Worm (Caenorhabditis elegans): Measurements from ENCODE around the gene F42C5.3.
"Not testable (repeated sequence)": the region's sequence is repeated elsewhere in the genome, so short reads cannot be mapped to it uniquely, and the experiment has no call there.

The F42C5.3 gene

DNA sequence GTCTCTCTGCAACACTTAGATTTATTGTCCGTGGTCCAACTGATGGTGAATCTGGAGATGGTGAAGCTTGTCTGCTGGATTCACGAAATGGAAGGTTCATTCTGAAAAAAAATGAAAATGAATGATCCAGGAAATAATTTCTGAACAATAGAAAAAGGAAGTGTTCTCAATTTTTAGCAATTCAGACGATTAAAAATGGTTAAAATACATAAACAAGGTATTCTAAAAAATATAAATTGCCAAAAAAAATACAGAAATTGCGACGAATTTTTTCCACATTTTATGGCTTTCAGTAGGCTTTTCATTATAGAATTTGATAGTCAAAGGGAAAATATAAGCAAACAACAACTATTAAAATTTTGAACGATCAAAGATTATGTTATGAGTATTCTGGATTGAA lies 24.2 kb downstream of the F42C5.3 start, which contains the start of gene glb-2:
Gene glb-2, minus strand, starts transcription at position 101 of the 400 bp plus-strand sequence.
- TF ChIP-seq him-1 (tag; optimal IDR thresholded peaks at IDR 0.05), result no peak
- TF ChIP-seq dao-5 (tag; optimal IDR thresholded peaks at IDR 0.05), result no peak

DNA sequence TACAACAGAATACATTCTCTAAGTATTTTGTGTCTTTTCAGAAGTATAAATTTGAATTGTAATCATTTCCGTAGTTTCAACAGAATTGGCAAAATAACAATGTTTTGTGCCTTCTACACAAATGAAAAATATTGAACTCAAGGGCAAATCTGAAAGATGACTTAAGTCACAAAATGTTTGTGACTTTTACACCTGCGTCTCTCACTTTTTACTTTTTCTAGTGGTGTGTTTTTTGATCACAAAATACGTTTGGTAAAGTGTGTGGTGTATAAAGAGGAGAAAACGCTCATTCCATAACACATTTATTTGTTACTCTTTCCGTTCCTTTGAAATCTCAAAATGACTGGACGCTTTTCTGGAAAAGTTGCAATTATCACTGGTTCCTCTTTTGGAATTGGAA lies 26.8 kb downstream of the F42C5.3 start, which contains the start of gene C06E4.3:
Gene C06E4.3, plus strand, starts transcription at position 289 of the 400 bp plus-strand sequence.
- TF ChIP-seq him-1 (tag; optimal IDR thresholded peaks at IDR 0.05) (no peak), dao-5 (tag; optimal IDR thresholded peaks at IDR 0.05) (no peak), W03F9.2 (tag; optimal IDR thresholded peaks at IDR 0.05) (no peak)

DNA sequence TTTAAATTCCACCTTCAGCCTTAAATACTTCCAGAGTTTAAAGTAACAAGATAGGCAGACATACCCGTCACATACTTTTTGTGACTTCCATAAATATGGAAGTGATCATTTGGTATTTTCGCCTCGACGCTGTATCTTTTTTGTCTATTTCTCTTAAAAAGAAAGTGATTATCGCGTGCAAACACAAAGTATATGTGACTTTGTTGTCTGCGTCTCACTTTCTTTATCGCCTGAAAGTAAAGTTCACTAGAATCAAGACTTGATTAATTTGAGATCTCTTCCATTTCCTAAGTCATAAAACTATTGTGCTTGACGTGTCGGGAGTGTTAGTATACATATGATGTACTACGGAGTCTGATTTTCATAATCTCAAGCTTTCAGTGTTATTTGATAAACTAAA lies 29.1 kb downstream of the F42C5.3 start, which contains the start of gene C06E4.6:
Gene C06E4.6, minus strand, starts transcription at position 51 of the 400 bp plus-strand sequence.
- TF ChIP-seq dao-5 (tag; optimal IDR thresholded peaks at IDR 0.05) (no peak), him-1 (tag; optimal IDR thresholded peaks at IDR 0.05) (no peak), W03F9.2 (tag; optimal IDR thresholded peaks at IDR 0.05) (no peak)

DNA sequence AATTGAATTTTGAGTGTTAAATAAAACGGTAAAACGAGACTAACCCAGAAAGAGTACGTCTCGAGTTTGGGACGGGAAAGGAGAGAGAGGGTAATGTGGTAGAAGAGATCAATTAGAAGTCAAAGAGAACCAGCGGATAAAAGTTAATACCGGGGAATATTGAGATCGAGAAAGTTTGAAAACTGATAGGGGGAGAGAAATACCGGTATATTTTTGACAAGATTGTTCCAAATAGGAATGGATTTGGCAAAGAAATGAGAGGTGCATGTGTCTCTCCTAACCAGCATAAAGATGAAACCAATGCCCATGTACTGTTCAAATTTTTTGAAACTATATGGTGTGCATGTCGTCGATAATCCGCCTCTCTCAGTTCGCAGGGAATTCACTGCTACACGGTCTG lies 32.7 kb downstream of the F42C5.3 start, which contains the start of gene C06E4.5:
Gene C06E4.5, plus strand, starts transcription at position 301 of the 400 bp plus-strand sequence.
- not testable (repeated sequence) for TF ChIP-seq W03F9.2, him-1, dao-5 (tag; optimal IDR thresholded peaks at IDR 0.05)

DNA sequence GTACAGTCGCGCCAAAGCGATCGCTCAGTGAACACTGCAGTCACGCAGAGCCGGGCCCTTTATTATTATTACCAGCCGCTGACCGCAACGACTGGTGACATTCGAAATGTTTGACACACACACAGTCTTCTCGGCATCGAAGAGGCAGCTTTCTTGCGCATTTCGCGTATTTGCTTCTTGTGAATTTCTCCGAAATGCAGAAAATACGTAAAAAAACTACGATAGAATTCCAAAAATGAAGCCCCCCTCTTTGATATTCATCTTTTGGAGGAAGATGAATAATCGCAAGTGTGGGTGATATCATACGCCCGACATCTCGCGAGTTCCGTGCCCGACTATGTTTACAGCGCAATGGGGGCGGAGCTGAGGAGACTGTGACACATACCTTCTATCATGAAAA lies 34.1 kb downstream of the F42C5.3 start:
- no peak for TF ChIP-seq dao-5 (tag; optimal IDR thresholded peaks at IDR 0.05)
- no peak for TF ChIP-seq him-1 (tag; optimal IDR thresholded peaks at IDR 0.05)

DNA sequence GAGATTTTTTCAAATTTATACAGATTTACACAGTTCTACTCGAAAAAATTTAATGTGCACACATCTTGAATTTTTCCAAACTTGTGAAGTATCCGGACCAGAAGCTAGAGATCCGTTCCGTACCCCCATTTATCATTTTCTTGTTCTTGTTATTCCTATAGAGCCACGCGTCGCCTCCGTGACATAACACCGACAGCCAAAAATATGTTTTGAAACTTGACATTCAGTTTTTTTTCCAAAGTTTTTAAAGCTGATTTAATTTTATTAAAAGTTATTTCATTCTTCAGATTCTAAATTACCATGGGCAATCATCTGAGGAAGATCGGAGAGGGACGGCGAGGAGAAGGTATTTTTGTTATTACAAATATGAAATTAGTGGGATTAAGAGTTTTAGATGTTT lies 37.2 kb downstream of the F42C5.3 start, which contains the start of gene D2024.18:
Gene D2024.18, plus strand, starts transcription at position 301 of the 400 bp plus-strand sequence.
- TF ChIP-seq dao-5 (tag; optimal IDR thresholded peaks at IDR 0.05) (no peak), him-1 (tag; optimal IDR thresholded peaks at IDR 0.05) (no peak), W03F9.2 (tag; optimal IDR thresholded peaks at IDR 0.05) (no peak)

DNA sequence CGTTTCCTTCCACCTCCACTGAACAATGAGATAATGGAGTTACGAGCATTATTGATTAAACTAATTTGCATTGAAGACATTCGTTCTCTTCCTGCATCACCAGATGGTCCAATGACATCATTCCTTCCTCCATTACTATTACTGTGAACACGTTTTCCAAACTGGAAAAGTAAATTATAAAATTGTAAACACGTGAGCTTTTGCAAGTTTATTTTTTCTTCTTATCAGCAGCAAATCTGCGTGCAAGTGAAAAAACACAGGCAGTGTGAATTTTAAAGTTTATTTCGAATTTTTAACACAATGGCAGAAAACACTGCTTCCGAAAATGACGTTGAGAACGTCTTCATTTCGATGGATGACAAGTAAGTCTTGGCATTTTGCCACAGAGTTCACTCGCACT lies 40.1 kb downstream of the F42C5.3 start, which contains the start of gene D2024.1:
Gene D2024.1, plus strand, starts transcription at position 301 of the 400 bp plus-strand sequence.
- TF ChIP-seq him-1, W03F9.2, dao-5 (tag; optimal IDR thresholded peaks at IDR 0.05): not testable (repeated sequence)

DNA sequence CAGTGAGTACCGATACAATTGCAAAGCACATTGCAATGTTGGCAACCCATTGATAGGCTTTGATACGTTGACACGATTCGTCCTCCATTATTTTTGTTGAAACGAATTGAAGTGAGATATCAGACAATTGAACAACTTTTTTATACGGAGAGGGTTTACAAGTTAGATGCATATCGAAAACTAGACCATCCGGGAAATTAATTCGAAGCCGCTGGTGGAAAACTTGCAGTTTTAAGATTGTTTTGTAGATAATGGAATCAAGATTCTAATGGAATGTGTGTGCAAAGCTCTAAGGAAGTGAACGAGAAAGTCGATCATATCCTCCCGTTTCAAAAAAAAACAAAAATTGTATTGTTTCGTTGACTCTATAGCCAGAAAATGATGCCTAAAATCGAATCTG lies 40.8 kb downstream of the F42C5.3 start, which contains the start of gene col-114:
Gene col-114, minus strand, starts transcription at position 101 of the 400 bp plus-strand sequence.
- no peak for TF ChIP-seq dao-5 (tag; optimal IDR thresholded peaks at IDR 0.05)
- TF ChIP-seq W03F9.2 (tag; optimal IDR thresholded peaks at IDR 0.05), result no peak
- TF ChIP-seq him-1 (tag; optimal IDR thresholded peaks at IDR 0.05), result no peak

DNA sequence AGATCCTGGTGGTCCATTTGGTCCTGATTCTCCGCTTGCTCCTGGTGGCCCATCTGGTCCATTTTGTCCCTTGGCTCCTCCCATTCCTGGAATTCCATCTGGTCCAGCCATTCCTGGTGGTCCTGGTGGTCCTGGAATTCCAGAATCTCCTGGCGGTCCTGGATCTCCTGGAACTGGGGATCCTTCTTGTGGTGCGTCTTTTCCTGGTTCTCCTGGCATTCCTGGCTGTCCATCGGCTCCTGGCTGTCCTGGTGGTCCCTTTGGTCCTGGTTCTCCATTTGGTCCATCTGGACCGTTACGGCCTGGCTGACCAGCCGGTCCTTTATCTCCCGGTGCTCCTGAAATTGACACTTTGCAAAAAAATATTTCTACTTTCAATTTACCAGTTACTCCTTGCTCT lies 41.8 kb downstream of the F42C5.3 start:
- no peak for TF ChIP-seq him-1 (tag; optimal IDR thresholded peaks at IDR 0.05)
- no peak for TF ChIP-seq dao-5 (tag; optimal IDR thresholded peaks at IDR 0.05)
- no peak for TF ChIP-seq W03F9.2 (tag; optimal IDR thresholded peaks at IDR 0.05)

DNA sequence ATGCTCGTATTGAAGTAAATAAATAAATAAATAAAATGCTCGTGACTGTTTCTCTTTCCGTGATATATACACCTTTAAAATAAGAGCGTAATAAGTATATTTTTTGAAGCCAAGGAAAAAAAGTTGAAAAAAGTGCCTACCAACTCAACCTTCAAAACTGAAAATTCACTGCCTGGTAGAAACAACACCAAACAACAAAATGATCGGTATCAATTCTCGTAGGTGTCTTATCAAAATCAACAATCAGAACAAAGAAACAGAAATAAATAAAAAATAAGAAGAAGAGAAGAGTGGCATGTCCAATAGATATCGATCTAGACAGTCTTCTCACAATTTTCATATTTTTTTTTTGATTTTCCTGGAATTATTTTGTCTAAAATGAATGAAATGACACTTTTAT lies 43.5 kb downstream of the F42C5.3 start, which contains the start of gene afmd-1:
Gene afmd-1, plus strand, starts transcription at position 316 of the 400 bp plus-strand sequence.
- TF ChIP-seq dao-5 (tag; optimal IDR thresholded peaks at IDR 0.05) (no peak), W03F9.2 (tag; optimal IDR thresholded peaks at IDR 0.05) (no peak), him-1 (tag; optimal IDR thresholded peaks at IDR 0.05) (no peak)

DNA sequence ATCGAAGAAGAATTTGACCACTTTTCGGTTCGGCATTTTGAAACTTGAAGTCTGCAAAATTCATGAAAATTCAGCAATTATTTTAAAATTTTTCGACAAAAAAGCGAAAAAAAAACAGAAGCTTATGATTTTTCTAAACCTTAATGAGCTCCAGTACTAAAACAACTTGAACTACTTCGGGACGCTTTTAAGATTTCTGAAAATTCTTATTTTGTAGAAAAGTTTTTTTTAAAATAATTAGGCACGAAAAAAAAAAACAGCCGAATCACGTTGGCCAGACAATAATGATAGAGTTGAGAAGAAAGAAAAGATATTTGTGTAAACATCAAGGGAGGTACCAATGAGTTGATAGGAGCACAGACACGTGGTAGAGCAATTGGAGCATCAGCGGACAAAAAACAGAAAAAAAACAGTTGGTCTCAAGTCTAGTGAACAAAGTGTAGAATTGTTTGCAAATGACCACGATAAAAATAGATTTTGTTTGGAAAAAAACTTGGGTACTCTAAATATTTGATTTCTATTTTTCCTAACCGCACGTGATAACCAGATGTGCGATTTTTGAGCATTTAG lies 45.1 kb downstream of the F42C5.3 start, which contains the start of gene gstk-2:
Gene gstk-2, minus strand, starts transcription at position 51 of the 570 bp plus-strand sequence.
- TF ChIP-seq W03F9.2 (tag; optimal IDR thresholded peaks at IDR 0.05) (no peak), dao-5 (tag; optimal IDR thresholded peaks at IDR 0.05) (no peak), him-1 (tag; optimal IDR thresholded peaks at IDR 0.05) (no peak)

DNA sequence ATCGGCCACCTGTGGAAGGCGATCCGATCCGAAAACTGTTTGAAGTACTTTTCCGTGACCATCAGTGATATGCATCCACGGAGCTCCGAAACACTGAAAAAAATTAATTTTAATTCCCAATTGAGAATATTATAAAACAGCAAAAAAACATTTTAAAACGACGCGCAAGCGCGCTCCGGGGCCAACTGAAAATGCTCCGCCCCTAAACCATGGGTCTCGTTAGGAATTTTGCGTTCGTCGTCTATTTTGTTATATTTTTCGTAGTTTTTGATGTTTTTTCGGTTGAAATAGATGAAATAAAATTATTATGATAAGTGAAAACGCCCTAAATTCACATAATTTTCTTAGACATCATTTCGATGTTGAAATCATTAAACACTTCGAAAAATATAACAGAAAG lies 46.8 kb downstream of the F42C5.3 start:
- TF ChIP-seq dao-5 (tag; optimal IDR thresholded peaks at IDR 0.05) (no peak), him-1 (tag; optimal IDR thresholded peaks at IDR 0.05) (no peak), W03F9.2 (tag; optimal IDR thresholded peaks at IDR 0.05) (no peak)

DNA sequence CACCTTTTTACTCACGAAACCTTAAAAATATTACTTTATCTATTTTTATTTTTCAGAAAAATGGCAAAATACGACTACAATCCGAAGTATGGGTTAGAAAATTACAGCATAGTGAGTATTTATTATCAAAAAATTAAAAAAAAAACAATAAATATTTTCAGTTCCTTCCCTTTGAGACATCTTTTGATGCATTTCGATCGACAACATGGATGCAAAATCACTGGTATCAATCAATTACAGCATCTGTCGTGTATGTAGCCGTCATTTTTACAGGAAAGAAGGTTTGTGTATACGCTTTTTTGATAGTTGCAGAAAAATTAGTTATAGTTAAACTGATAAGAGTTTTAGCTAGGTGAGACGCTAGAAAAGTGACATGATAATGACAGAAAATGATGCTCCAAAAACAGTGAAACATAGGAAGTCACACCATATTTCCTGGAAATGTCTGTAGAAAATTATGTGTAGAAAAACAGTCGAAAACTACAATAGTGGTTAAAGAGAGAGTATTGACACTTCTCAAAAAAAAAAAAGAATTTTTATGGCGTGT lies 49.6 kb downstream of the F42C5.3 start, which contains the start of gene elo-3:
Gene elo-3, plus strand, starts transcription at position 51 of the 547 bp plus-strand sequence.
- no peak for TF ChIP-seq dao-5 (tag; optimal IDR thresholded peaks at IDR 0.05)
- no peak for TF ChIP-seq W03F9.2 (tag; optimal IDR thresholded peaks at IDR 0.05)
- TF ChIP-seq him-1 (tag; optimal IDR thresholded peaks at IDR 0.05), result no peak

DNA sequence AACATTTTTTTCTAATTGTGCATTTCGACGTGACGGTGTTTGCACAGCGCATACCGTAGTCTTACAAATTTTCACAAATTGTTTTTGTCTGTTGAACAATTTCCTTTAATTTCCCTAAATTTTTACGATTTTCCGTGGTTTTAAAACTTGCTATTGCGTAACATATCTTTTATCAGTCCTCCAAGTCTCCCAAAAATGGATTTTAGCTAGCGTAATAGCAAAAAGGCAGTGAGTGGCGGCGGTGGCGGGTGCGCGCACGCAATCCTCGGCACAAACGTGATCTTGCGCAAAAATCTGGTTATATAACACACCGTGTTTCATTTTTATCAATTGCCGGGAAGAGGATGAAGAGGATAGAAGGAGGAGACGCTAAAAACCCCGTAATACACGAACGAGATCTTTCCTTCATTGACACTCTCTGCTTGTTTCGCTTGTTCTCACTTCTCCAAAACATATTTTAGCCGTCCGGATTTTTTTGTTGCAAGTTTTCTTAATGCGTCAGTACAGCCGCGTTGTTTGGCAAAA lies 51.1 kb downstream of the F42C5.3 start:
- no peak for TF ChIP-seq W03F9.2 (tag; optimal IDR thresholded peaks at IDR 0.05)
- TF ChIP-seq dao-5 (tag; optimal IDR thresholded peaks at IDR 0.05), result no peak
- no peak for TF ChIP-seq him-1 (tag; optimal IDR thresholded peaks at IDR 0.05)

All from whole organism, L4/young adult.